Worm (Caenorhabditis elegans) whole organism, mixed stage, embryonic: Measurements from ENCODE around the gene hlh-34.

Experiments used
- elt-3 ChIP-seq: fragments of 150-350 bp; optimal IDR thresholded peaks from 2 replicates; lab custom pipeline; 2014; ENCODE audit warnings: missing biosample characterization, missing genetic modification characterization
- mls-2 ChIP-seq: sonication (generic microtip); optimal IDR thresholded peaks from 2 replicates; lab custom pipeline; 2016; ENCODE audit warnings: mild to moderate bottlenecking, missing genetic modification characterization, moderate library complexity, missing compliant biosample characterization
- nhr-12 ChIP-seq: fragments of 150-350 bp; optimal IDR thresholded peaks from 2 replicates; lab custom pipeline; 2014; ENCODE audit warnings: missing biosample characterization, missing genetic modification characterization
- nhr-76 ChIP-seq: sonication (generic microtip); optimal IDR thresholded peaks from 2 replicates; lab custom pipeline; 2017; ENCODE audit warnings: missing biosample characterization, missing genetic modification characterization
- pha-4 ChIP-seq: fragments of 150-350 bp; optimal IDR thresholded peaks from 2 replicates; lab custom pipeline; 2018; ENCODE audit warnings: missing biosample characterization, missing genetic modification reagents, missing genetic modification characterization
- snpc-4 ChIP-seq: fragments of 150-350 bp; optimal IDR thresholded peaks from 2 replicates; lab custom pipeline; 2014; ENCODE audit warnings: missing biosample characterization, missing genetic modification characterization
- unc-62 ChIP-seq: fragments of 150-350 bp; optimal IDR thresholded peaks from 2 replicates; lab custom pipeline; 2014; ENCODE audit warnings: missing biosample characterization, missing genetic modification reagents, missing genetic modification characterization

DNA sequence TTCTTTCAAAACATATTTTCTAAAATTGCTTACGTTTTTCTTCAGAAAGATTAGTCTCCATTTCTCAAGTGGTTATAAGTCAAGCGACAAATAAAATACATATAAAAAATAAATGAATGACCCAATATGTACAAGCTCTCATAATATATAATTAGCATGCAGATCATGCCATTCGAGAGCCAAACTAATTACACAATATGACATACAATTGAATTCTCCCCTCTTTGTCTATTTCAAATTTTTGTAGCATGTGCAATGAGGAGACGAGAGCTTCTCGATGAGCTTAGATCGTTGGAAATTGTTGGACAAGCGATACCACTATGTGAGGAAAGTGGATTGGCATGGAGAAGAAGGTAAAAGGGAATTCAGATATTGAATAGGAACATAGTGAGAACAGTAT, at the start of gene hlh-34:
- TF ChIP-seq nhr-76 (no peak), elt-3 (tag; lab: Kevin White, UChicago) (no peak), nhr-12 (tag; lab: Kevin White, UChicago) (no peak), mls-2 (no peak), unc-62 (GFP tag; lab: Kevin White, UChicago) (no peak), snpc-4 (tag; lab: Kevin White, UChicago) (no peak), pha-4 (tag; lab: Kevin White, UChicago) (no peak)
